Fruit fly (Drosophila melanogaster) S2 (cell line): ENCODE results near the gene Notum.

Source experiments
- CG8478 ChIP-seq: fragments of >200 bp; optimal IDR thresholded peaks from 2 replicates; lab custom pipeline; 2018
- CTCF ChIP-seq, 2 experiments: fragments of >200 bp; optimal IDR thresholded peaks; 2 replicates each; lab custom pipeline; 2018

DNA sequence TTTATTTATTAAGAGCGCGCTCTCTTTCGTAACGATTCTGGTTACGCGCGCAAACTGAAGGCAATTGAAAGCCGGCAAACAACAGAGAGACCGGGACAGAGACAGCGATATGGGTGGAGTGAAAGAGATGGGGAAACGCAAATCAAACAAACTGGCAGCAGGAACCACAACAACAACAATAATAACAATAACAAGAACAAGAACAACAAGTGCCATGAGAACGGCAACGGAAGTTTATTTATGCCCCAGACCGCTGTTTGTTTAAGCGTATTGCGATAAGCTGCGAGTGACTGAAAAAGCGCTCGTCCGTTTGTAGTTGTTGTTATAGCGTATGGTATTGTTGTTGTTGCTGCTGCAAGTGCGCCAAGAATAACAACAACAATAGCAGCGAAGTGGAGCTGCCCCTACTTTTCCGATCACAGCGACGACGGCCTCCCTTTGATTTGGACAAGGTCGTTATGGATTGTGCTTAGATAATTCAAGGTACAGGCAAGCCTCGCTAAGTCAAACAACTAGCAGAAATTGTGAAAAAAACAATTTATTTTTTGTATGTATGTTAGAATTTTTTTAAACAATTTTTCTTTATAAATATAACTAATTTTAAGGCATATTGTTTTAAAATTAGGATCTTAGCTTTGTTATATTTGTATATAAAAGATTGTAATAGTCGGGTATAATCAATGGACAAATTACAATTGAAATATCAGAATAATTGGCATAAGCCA, 2.9 kb downstream of the Notum start:
- TF ChIP-seq CG8478 (no peak), CTCF (optimal IDR thresholded peaks at IDR 0.05; lab: Kevin White, UChicago) (no peak)
